Fruit fly (Drosophila melanogaster) whole organism, embryonic: Measurements from ENCODE around the gene LpR1.

Source experiments
- Ada2b ChIP-seq: fragments of 200-800 bp; sonication (Bioruptor generic); IDR thresholded peaks from 2 replicates; pipeline ENCODE4 v1.3.6; 2022; ENCODE audit warnings: missing biosample characterization, missing genetic modification characterization
- Bgb ChIP-seq: fragments of 200-800 bp; sonication (Bioruptor generic); IDR thresholded peaks from 2 replicates; pipeline ENCODE4 v1.3.6; 2022; ENCODE audit warnings: missing biosample characterization, missing genetic modification characterization; ENCODE audit not compliant: partially characterized antibody
- CG10959 ChIP-seq: fragments of 200-800 bp; sonication (Bioruptor generic); IDR thresholded peaks from 2 replicates; pipeline ENCODE4 v1.3.6; 2022; ENCODE audit warnings: missing biosample characterization, missing genetic modification characterization
- CG15479 ChIP-seq: fragments of 200-800 bp; sonication (Bioruptor generic); optimal IDR thresholded peaks from 3 replicates; lab custom pipeline; 2019; ENCODE audit warnings: missing biosample characterization, mild to moderate bottlenecking, missing genetic modification characterization, moderate library complexity
- CG15696 ChIP-seq: fragments of 200-800 bp; sonication (Bioruptor generic); optimal IDR thresholded peaks from 2 replicates; lab custom pipeline; 2019; ENCODE audit warnings: missing biosample characterization, mild to moderate bottlenecking, missing genetic modification characterization, moderate library complexity
- CG1832 ChIP-seq: fragments of 200-800 bp; sonication (Bioruptor generic); optimal IDR thresholded peaks from 2 replicates; lab custom pipeline; 2017; ENCODE audit warnings: missing biosample characterization, mild to moderate bottlenecking, missing genetic modification characterization, inconsistent platforms
- CG2129 ChIP-seq: fragments of 200-800 bp; sonication (Bioruptor generic); IDR thresholded peaks from 2 replicates; pipeline ENCODE4 v1.3.6; 2022; ENCODE audit warnings: missing biosample characterization, missing genetic modification characterization; ENCODE audit not compliant: partially characterized antibody
- CG31224 ChIP-seq: fragments of 200-800 bp; sonication (Bioruptor generic); IDR thresholded peaks from 2 replicates; pipeline ENCODE4 v1.3.6; 2022; ENCODE audit warnings: missing biosample characterization, missing genetic modification characterization
- CG32532 ChIP-seq: fragments of 200-800 bp; sonication (Bioruptor generic); IDR thresholded peaks from 2 replicates; pipeline ENCODE4 v1.3.6; 2022; ENCODE audit warnings: missing biosample characterization, missing genetic modification characterization
- CG3838 ChIP-seq: fragments of 200-800 bp; sonication (Bioruptor generic); optimal IDR thresholded peaks from 3 replicates; lab custom pipeline; 2016; ENCODE audit warnings: missing biosample characterization, missing genetic modification characterization
- CG6791 ChIP-seq: fragments of 200-800 bp; sonication (Bioruptor generic); IDR thresholded peaks from 3 replicates; pipeline ENCODE4 v1.3.6; 2022; ENCODE audit warnings: missing biosample characterization, missing genetic modification characterization; ENCODE audit not compliant: partially characterized antibody
- CG7963 ChIP-seq: fragments of 200-800 bp; sonication (Bioruptor generic); IDR thresholded peaks from 3 replicates; pipeline ENCODE4 v1.3.6; 2022; ENCODE audit warnings: missing biosample characterization, missing genetic modification characterization; ENCODE audit not compliant: partially characterized antibody
- CG8359 ChIP-seq: fragments of 200-800 bp; sonication (Bioruptor generic); optimal IDR thresholded peaks from 2 replicates; lab custom pipeline; 2017; ENCODE audit warnings: missing biosample characterization, mild to moderate bottlenecking, missing genetic modification characterization, borderline replicate concordance
- CG8478 ChIP-seq: fragments of >200 bp; optimal IDR thresholded peaks from 2 replicates; lab custom pipeline; 2018
- Camta ChIP-seq: fragments of 200-800 bp; sonication (Bioruptor generic); optimal IDR thresholded peaks from 2 replicates; lab custom pipeline; 2016; ENCODE audit warnings: missing biosample characterization, missing genetic modification characterization
- Deaf1 ChIP-seq: fragments of 200-800 bp; optimal IDR thresholded peaks from 3 replicates; lab custom pipeline; 2019; ENCODE audit warnings: missing biosample characterization, mild to moderate bottlenecking, missing genetic modification characterization, moderate library complexity
- Drgx ChIP-seq: fragments of 200-800 bp; sonication (Bioruptor generic); IDR thresholded peaks from 2 replicates; pipeline ENCODE4 v1.3.6; 2022; ENCODE audit warnings: missing biosample characterization, missing genetic modification characterization
- E2f1 ChIP-seq: fragments of 200-800 bp; sonication (Bioruptor generic); IDR thresholded peaks from 2 replicates; pipeline ENCODE4 v1.3.6; 2022; ENCODE audit warnings: missing biosample characterization, missing genetic modification characterization
- Elba2 ChIP-seq: fragments of 200-800 bp; sonication (Bioruptor generic); optimal IDR thresholded peaks from 3 replicates; lab custom pipeline; 2016; ENCODE audit warnings: missing biosample characterization, missing genetic modification characterization
- Ets65A ChIP-seq: fragments of 200-800 bp; sonication (Bioruptor generic); peaks from one replicate; lab custom pipeline; 2016; ENCODE audit warnings: missing biosample characterization, missing genetic modification characterization
- Fer2 ChIP-seq: fragments of 200-800 bp; sonication (Bioruptor generic); optimal IDR thresholded peaks from 2 replicates; lab custom pipeline; 2018; ENCODE audit warnings: missing biosample characterization, mild to moderate bottlenecking, missing genetic modification characterization, moderate library complexity
- HHEX ChIP-seq: fragments of 200-800 bp; sonication (Bioruptor generic); optimal IDR thresholded peaks from 3 replicates; lab custom pipeline; 2017; ENCODE audit warnings: missing biosample characterization, mild to moderate bottlenecking, missing genetic modification characterization, missing genetic modification reagents
- HLH54F ChIP-seq: fragments of 200-800 bp; sonication (Bioruptor generic); optimal IDR thresholded peaks from 3 replicates; lab custom pipeline; 2016; ENCODE audit warnings: missing biosample characterization, missing genetic modification characterization
- HLHmδ ChIP-seq: fragments of 200-800 bp; sonication (Bioruptor generic); optimal IDR thresholded peaks from 2 replicates; lab custom pipeline; 2018; ENCODE audit warnings: missing biosample characterization, mild to moderate bottlenecking, missing genetic modification characterization, moderate library complexity
- Hr78 ChIP-seq, 2 experiments: fragments of 200-800 bp in 1 of 2; fragments of >200 bp in 1 of 2; sonication (Bioruptor generic) in 1 of 2; optimal IDR thresholded peaks; 2 replicates each; lab custom pipeline; 2017 to 2019; ENCODE audit warnings: missing biosample characterization in 2 of 2, missing genetic modification characterization in 2 of 2, mild to moderate bottlenecking in 1 of 2, moderate library complexity in 1 of 2
- Nf-YC ChIP-seq: fragments of 200-800 bp; optimal IDR thresholded peaks from 3 replicates; lab custom pipeline; 2019; ENCODE audit warnings: missing biosample characterization, mild to moderate bottlenecking, missing genetic modification characterization, moderate library complexity
- Sry-δ ChIP-seq: fragments of 200-800 bp; sonication (Bioruptor generic); optimal IDR thresholded peaks from 2 replicates; lab custom pipeline; 2016; ENCODE audit warnings: missing biosample characterization, missing genetic modification characterization
- Trl ChIP-seq, 3 experiments: fragments of >200 bp in 2 of 3; fragments of 200-800 bp in 1 of 3; sonication (Bioruptor generic) in 1 of 3; optimal IDR thresholded peaks; 2 replicates in 1 of 3; 3 replicates in 2 of 3; lab custom pipeline; 2016 to 2017; ENCODE audit warnings: missing biosample characterization in 1 of 3, missing genetic modification characterization in 1 of 3
- Xrp1 ChIP-seq: fragments of 200-800 bp; sonication (Bioruptor generic); IDR thresholded peaks from 2 replicates; pipeline ENCODE4 v1.3.6; 2022; ENCODE audit warnings: missing biosample characterization, missing genetic modification characterization
- cad ChIP-seq: fragments of >200 bp; optimal IDR thresholded peaks from 2 replicates; lab custom pipeline; 2017; ENCODE audit warnings: missing biosample characterization, missing genetic modification characterization
- croc ChIP-seq: fragments of 200-800 bp; sonication (Bioruptor generic); conservative IDR thresholded peaks from 3 replicates; pipeline ENCODE4 v1.3.6; 2022; ENCODE audit warnings: missing biosample characterization, missing genetic modification characterization
- cwo ChIP-seq: fragments of 200-800 bp; sonication (Bioruptor generic); optimal IDR thresholded peaks from 3 replicates; lab custom pipeline; 2017; ENCODE audit warnings: missing biosample characterization, missing genetic modification characterization, mild to moderate bottlenecking, moderate library complexity, missing genetic modification reagents
- emc ChIP-seq: fragments of 200-800 bp; sonication (Bioruptor generic); optimal IDR thresholded peaks from 2 replicates; lab custom pipeline; 2016; ENCODE audit warnings: missing biosample characterization, missing genetic modification characterization
- esg ChIP-seq: fragments of 200-800 bp; sonication (Bioruptor generic); conservative IDR thresholded peaks from 2 replicates; pipeline ENCODE4 v1.3.6; 2022; ENCODE audit warnings: missing biosample characterization, missing genetic modification characterization
- eyg ChIP-seq: fragments of 200-800 bp; sonication (Bioruptor generic); optimal IDR thresholded peaks from 3 replicates; lab custom pipeline; 2016; ENCODE audit warnings: missing biosample characterization, missing genetic modification characterization
- ftz-f1 ChIP-seq: fragments of 200-800 bp; sonication (Bioruptor generic); optimal IDR thresholded peaks from 2 replicates; lab custom pipeline; 2016; ENCODE audit warnings: missing biosample characterization, missing genetic modification characterization
- fu2 ChIP-seq: fragments of 200-800 bp; sonication (Bioruptor generic); optimal IDR thresholded peaks from 2 replicates; lab custom pipeline; 2016; ENCODE audit warnings: missing biosample characterization, missing genetic modification characterization
- gem ChIP-seq: fragments of 200-800 bp; sonication (Bioruptor generic); optimal IDR thresholded peaks from 2 replicates; lab custom pipeline; 2019; ENCODE audit warnings: missing biosample characterization, mild to moderate bottlenecking, missing genetic modification characterization, moderate library complexity
- lab ChIP-seq: fragments of 200-800 bp; sonication (Bioruptor generic); optimal IDR thresholded peaks from 3 replicates; lab custom pipeline; 2017; ENCODE audit warnings: missing biosample characterization, missing genetic modification characterization, mild to moderate bottlenecking, moderate library complexity, missing genetic modification reagents
- lbe ChIP-seq: fragments of 200-800 bp; sonication (Bioruptor generic); optimal IDR thresholded peaks from 2 replicates; lab custom pipeline; 2016; ENCODE audit warnings: missing biosample characterization, mild to moderate bottlenecking, missing genetic modification characterization
- otp ChIP-seq: fragments of 200-800 bp; sonication (Bioruptor generic); IDR thresholded peaks from 3 replicates; pipeline ENCODE4, ENCODE4 v1.3.6; 2022; ENCODE audit warnings: missing biosample characterization, missing genetic modification characterization
- phol ChIP-seq: fragments of 200-800 bp; sonication (Bioruptor generic); optimal IDR thresholded peaks from 3 replicates; lab custom pipeline; 2018; ENCODE audit warnings: missing biosample characterization, mild to moderate bottlenecking, missing genetic modification characterization, moderate library complexity
- schlank ChIP-seq: fragments of 200-800 bp; sonication (Bioruptor generic); optimal IDR thresholded peaks from 2 replicates; lab custom pipeline; 2018; ENCODE audit warnings: missing biosample characterization, mild to moderate bottlenecking, missing genetic modification characterization
- sd ChIP-seq: fragments of 200-800 bp; sonication (Bioruptor generic); optimal IDR thresholded peaks from 3 replicates; lab custom pipeline; 2018; ENCODE audit warnings: missing biosample characterization, mild to moderate bottlenecking, missing genetic modification characterization, moderate library complexity
- seq ChIP-seq: fragments of 200-800 bp; sonication (Bioruptor generic); IDR thresholded peaks from 2 replicates; pipeline ENCODE4 v1.3.6; 2022; ENCODE audit warnings: missing biosample characterization, missing genetic modification characterization
- shn ChIP-seq: fragments of 200-800 bp; sonication (Bioruptor generic); optimal IDR thresholded peaks from 3 replicates; lab custom pipeline; 2016; ENCODE audit warnings: missing biosample characterization, missing genetic modification characterization
- sr ChIP-seq: fragments of 200-800 bp; sonication (Bioruptor generic); IDR thresholded peaks from 3 replicates; pipeline ENCODE4 v1.3.6; 2022; ENCODE audit warnings: missing biosample characterization, missing genetic modification characterization
- tx ChIP-seq: fragments of 200-800 bp; sonication (Bioruptor generic); optimal IDR thresholded peaks from 2 replicates; lab custom pipeline; 2016; ENCODE audit warnings: missing biosample characterization, missing genetic modification characterization

The LpR1 gene

DNA sequence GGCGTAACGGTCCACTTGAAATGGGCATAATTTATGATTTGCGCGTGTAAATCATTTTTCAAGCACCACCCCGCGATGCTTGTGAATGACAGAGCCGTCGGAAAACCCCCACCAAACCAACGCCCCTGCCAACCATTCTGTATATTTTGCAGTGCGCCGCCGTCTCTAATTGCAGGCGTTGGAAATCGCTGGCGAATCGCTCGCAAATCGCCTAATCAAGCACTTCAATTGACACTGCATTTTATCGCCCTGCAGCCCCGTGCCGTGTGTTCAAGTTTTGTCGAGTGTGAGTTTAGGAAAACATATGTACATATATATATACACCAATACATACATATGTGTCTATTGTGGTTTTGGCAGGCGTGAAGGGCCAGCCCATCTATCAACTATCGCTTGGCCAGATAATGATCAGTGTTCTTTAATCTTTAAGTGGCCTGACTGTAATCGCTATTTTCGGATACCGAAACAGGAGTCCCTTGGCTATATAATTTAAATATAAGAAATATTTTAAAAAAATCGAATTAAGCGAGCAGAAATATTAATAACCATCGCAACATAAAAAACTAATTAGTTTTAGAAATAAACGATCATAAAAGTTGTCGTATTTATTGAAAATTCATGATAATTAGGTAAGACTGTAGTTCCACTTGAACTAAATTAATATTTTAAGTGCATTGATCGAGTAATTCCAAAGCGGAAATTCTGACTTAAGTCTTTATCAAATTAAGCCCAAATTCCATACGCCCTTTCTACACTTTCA is 720 bp downstream of the LpR1 start:
- TF ChIP-seq CG8359 = peak; percentile 93
- no peak for TF ChIP-seq CG7963 (GFP tag; lab: Robert Waterston, UW)

DNA sequence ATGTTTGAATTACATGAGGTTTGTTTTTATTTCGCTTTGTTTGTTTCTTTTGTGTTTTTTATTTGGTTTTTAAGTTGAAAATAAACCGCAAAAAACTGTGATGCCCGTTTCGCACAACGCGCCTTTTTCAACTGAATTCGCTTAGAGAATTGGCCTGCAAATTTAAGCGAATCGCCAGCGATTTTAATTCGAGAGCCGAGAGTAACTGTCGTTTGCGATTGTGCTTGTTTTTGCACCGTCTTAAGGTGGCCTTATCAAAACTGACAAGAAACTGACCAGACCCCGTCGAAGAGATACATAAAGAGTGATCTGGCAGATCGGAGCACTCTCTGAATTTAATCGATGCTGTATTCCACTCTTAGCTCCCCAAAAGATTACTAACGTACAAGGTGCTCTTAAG is 2.7 kb downstream of the LpR1 start:
- no peak for TF ChIP-seq fu2 (GFP tag; lab: Kevin White, UChicago)
- TF ChIP-seq Deaf1 (tag; lab: Kevin White, UChicago) = peak; percentile 1
- TF ChIP-seq Ada2b (GFP tag; lab: Robert Waterston, UW) = no peak
- TF ChIP-seq sr (GFP tag; lab: Robert Waterston, UW) = no peak
- no peak for TF ChIP-seq Bgb (GFP tag; lab: Robert Waterston, UW)
- no peak for TF ChIP-seq Xrp1 (GFP tag; lab: Robert Waterston, UW)
- no peak for TF ChIP-seq lab
- no peak for TF ChIP-seq otp (GFP tag; lab: Robert Waterston, UW)
- TF ChIP-seq emc (GFP tag; lab: Kevin White, UChicago) = no peak
- TF ChIP-seq esg (GFP tag; lab: Robert Waterston, UW) = no peak
- TF ChIP-seq phol (tag; lab: Kevin White, UChicago) = no peak
- peak; percentile 10 for TF ChIP-seq lbe (GFP tag; lab: Kevin White, UChicago)
- no peak for TF ChIP-seq Sry-δ (GFP tag; lab: Kevin White, UChicago)
- no peak for TF ChIP-seq CG3838
- TF ChIP-seq CG2129 (GFP tag; lab: Robert Waterston, UW) = no peak
- no peak for TF ChIP-seq ftz-f1
- no peak for TF ChIP-seq cad (GFP tag; lab: Kevin White, UChicago)
- peak; percentile 52 for TF ChIP-seq Ets65A
- no peak for TF ChIP-seq E2f1
- no peak for TF ChIP-seq shn
- 0 out of 2 replicates have a peak, but pooled peaks have one; percentile 22 for TF ChIP-seq CG32532 (GFP tag; lab: Robert Waterston, UW)
- no peak for TF ChIP-seq schlank (tag; lab: Kevin White, UChicago)
- TF ChIP-seq HHEX (GFP tag; lab: Kevin White, UChicago) = no peak
- TF ChIP-seq eyg (GFP tag; lab: Kevin White, UChicago) = no peak
- peak; percentile 50 for TF ChIP-seq Drgx
- TF ChIP-seq croc (GFP tag; lab: Robert Waterston, UW) = no peak
- TF ChIP-seq Camta (GFP tag; lab: Kevin White, UChicago) = no peak
- TF ChIP-seq Fer2 (tag; lab: Kevin White, UChicago) = no peak
- TF ChIP-seq Nf-YC (tag; lab: Kevin White, UChicago) = no peak
- no peak for TF ChIP-seq CG10959 (GFP tag; lab: Robert Waterston, UW)
- TF ChIP-seq sd (tag; lab: Kevin White, UChicago) = no peak
- TF ChIP-seq gem (tag; lab: Kevin White, UChicago) = no peak
- no peak for TF ChIP-seq CG31224 (GFP tag; lab: Robert Waterston, UW)
- TF ChIP-seq CG1832 (GFP tag; lab: Kevin White, UChicago) = no peak
- no peak for TF ChIP-seq Hr78 (GFP tag; optimal IDR thresholded peaks at IDR 0.05; lab: Kevin White, UChicago)
- TF ChIP-seq cwo (GFP tag; lab: Kevin White, UChicago) = no peak
- peak; percentile 21 to 64 for TF ChIP-seq Trl (optimal IDR thresholded peaks at IDR 0.05; lab: Kevin White, UChicago)
- no peak for TF ChIP-seq Trl (GFP tag; optimal IDR thresholded peaks at IDR 0.05; lab: Kevin White, UChicago)
- TF ChIP-seq seq (GFP tag; lab: Robert Waterston, UW) = no peak
- TF ChIP-seq HLHmδ (GFP tag; lab: Kevin White, UChicago) = no peak
- TF ChIP-seq CG15696 (tag; lab: Kevin White, UChicago) = no peak
- TF ChIP-seq tx = no peak
- TF ChIP-seq Elba2 (GFP tag; lab: Kevin White, UChicago) = no peak
- TF ChIP-seq CG15479 = no peak
- no peak for TF ChIP-seq CG6791 (GFP tag; lab: Robert Waterston, UW)
- TF ChIP-seq CG8478 (lab: Kevin White, UChicago) = no peak
- no peak for TF ChIP-seq HLH54F (GFP tag; lab: Kevin White, UChicago)
